Fruit fly (Drosophila melanogaster): Measurements from ENCODE around the gene SPE.

SPE gene

dm6 chr3R:23657357-23658318 lies 28.4 kb upstream of the SPE start (continued):
- TF ChIP-seq CG11723 (GFP tag; optimal IDR thresholded peaks at IDR 0.05) (peak; percentile 62), CG12104 (GFP tag; optimal IDR thresholded peaks at IDR 0.05) (peak; percentile 52), chinmo (GFP tag; IDR thresholded peaks at IDR 0.05; ENCODE audit: partially characterized antibody) (peak; percentile 31; the same call in 1 of the 4 replicates), CG42726 (GFP tag; IDR thresholded peaks at IDR 0.05; ENCODE audit: partially characterized antibody) (no peak), Nf-YB (GFP tag; optimal IDR thresholded peaks at IDR 0.05) (peak; percentile 65), CG12236 (GFP tag; optimal IDR thresholded peaks at IDR 0.05) (peak; percentile 80), zfh1 (GFP tag; IDR thresholded peaks at IDR 0.05) (peak; percentile 64; the same call in 2 of the 3 replicates), NC2β (GFP tag; optimal IDR thresholded peaks at IDR 0.05) (peak; percentile 73), CG34376 (GFP tag; optimal IDR thresholded peaks at IDR 0.05) (peak; percentile 88), Jarid2 (GFP tag; optimal IDR thresholded peaks at IDR 0.05) (peak; percentile 58), CrebB (tag; optimal IDR thresholded peaks at IDR 0.05) (peak; percentile 75), Dbx (GFP tag; IDR thresholded peaks at IDR 0.05) (no peak), Myb (GFP tag; optimal IDR thresholded peaks at IDR 0.05) (peak; percentile 25), slbo (GFP tag; IDR thresholded peaks at IDR 0.05) (0 out of 2 replicates have a peak, but pooled peaks have one; percentile 10), CG10366 (GFP tag; IDR thresholded peaks at IDR 0.05) (no peak; the same call in 1 of the 2 replicates), aop (GFP tag; IDR thresholded peaks at IDR 0.05) (no peak), Usf (GFP tag; optimal IDR thresholded peaks at IDR 0.05) (peak; percentile 16), CG11247 (GFP tag; IDR thresholded peaks at IDR 0.05) (0 out of 2 replicates have a peak, but pooled peaks have one; percentile 22), en (GFP tag; optimal IDR thresholded peaks at IDR 0.05) (peak; percentile 46), mam (GFP tag; optimal IDR thresholded peaks at IDR 0.05) (peak; percentile 17), Dref (GFP tag; IDR thresholded peaks at IDR 0.05) (no peak), CG6683 (GFP tag; optimal IDR thresholded peaks at IDR 0.05) (peak; percentile 45), gsb-n (tag; optimal IDR thresholded peaks at IDR 0.05) (peak; percentile 84), h (optimal IDR thresholded peaks at IDR 0.05) (no peak), rib (GFP tag; IDR thresholded peaks at IDR 0.05) (0 out of 2 replicates have a peak, but pooled peaks have one; percentile 17), CG9932 (GFP tag; IDR thresholded peaks at IDR 0.05) (no peak), Fer2 (tag; optimal IDR thresholded peaks at IDR 0.05) (no peak), C15 (GFP tag; IDR thresholded peaks at IDR 0.05) (no peak), CG17802 (tag; optimal IDR thresholded peaks at IDR 0.05) (no peak), Nf-YA (GFP tag; IDR thresholded peaks at IDR 0.05) (no peak), sc (optimal IDR thresholded peaks at IDR 0.05) (no peak), sc (GFP tag; optimal IDR thresholded peaks at IDR 0.05) (peak; percentile 61), Doc2 (GFP tag; IDR thresholded peaks at IDR 0.05) (no peak), Xrp1 (GFP tag; IDR thresholded peaks at IDR 0.05) (peak; percentile 69), ems (GFP tag; optimal IDR thresholded peaks at IDR 0.05) (no peak), CG16779 (GFP tag; IDR thresholded peaks at IDR 0.05) (no peak), Hmx (GFP tag; optimal IDR thresholded peaks at IDR 0.05) (no peak), B-H2 (GFP tag; optimal IDR thresholded peaks at IDR 0.05) (no peak), CG7556 (GFP tag; optimal IDR thresholded peaks at IDR 0.05) (peak; percentile 78), Optix (GFP tag; IDR thresholded peaks at IDR 0.05) (peak; percentile 30; the same call in 1 of the 3 replicates), CG31388 (GFP tag; optimal IDR thresholded peaks at IDR 0.05) (no peak), knrl (GFP tag; IDR thresholded peaks at IDR 0.05; ENCODE audit: partially characterized antibody) (no peak), Spps (tag; optimal IDR thresholded peaks at IDR 0.05) (peak; percentile 37), ftz-f1 (GFP tag; optimal IDR thresholded peaks at IDR 0.05) (peak; percentile 70), Side (GFP tag; optimal IDR thresholded peaks at IDR 0.05) (peak; percentile 78), crol (GFP tag; IDR thresholded peaks at IDR 0.05) (peak; percentile 78), Awh (GFP tag; IDR thresholded peaks at IDR 0.05) (peak; percentile 49), trh (GFP tag; optimal IDR thresholded peaks at IDR 0.05) (peak; percentile 38), tap (tag; optimal IDR thresholded peaks at IDR 0.05) (no peak), CG4707 (GFP tag; optimal IDR thresholded peaks at IDR 0.05) (peak; percentile 66)
